Fruit fly (Drosophila melanogaster): ENCODE data around the gene CG31245.

DNA sequence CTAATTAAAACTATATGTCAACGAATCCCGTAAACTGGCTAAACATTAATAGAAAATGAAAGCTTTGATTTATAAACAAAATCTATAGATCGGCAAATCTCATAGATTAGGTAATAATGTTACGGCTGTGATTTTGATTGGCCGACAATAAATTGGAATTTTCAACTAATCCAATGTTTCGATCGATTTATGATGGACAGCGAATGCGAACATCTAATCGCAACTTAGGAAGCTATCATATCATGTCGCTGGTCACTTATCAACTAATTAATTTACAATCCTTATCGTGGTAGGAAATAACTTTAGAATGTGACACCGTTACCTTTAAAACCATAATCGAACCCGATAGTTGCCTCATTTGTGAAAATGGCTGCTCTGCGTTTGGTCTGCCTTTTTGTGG lies 12.9 kb upstream of the CG31245 start, which contains the start of gene CG18493:
- no peak for TF ChIP-seq CG10348 (GFP tag; IDR thresholded peaks at IDR 0.05)
- TF ChIP-seq EcR (GFP tag; optimal IDR thresholded peaks at IDR 0.05), result no peak
- TF ChIP-seq CG14655 (GFP tag; optimal IDR thresholded peaks at IDR 0.05), result no peak
- no peak for TF ChIP-seq gl (tag; optimal IDR thresholded peaks at IDR 0.05)
- TF ChIP-seq CG4496 (GFP tag; IDR thresholded peaks at IDR 0.05), result no peak
- no peak for TF ChIP-seq CG9948 (tag; optimal IDR thresholded peaks at IDR 0.05)
- no peak for TF ChIP-seq CG13204 (GFP tag; optimal IDR thresholded peaks at IDR 0.05)
- no peak for TF ChIP-seq CG15710 (tag; optimal IDR thresholded peaks at IDR 0.05)
- no peak for TF ChIP-seq CG32121 (GFP tag; IDR thresholded peaks at IDR 0.05)

All from whole organism, pupa.